Fruit fly (Drosophila melanogaster): Measurements from ENCODE around the gene Iml1.

Iml1 gene

DNA sequence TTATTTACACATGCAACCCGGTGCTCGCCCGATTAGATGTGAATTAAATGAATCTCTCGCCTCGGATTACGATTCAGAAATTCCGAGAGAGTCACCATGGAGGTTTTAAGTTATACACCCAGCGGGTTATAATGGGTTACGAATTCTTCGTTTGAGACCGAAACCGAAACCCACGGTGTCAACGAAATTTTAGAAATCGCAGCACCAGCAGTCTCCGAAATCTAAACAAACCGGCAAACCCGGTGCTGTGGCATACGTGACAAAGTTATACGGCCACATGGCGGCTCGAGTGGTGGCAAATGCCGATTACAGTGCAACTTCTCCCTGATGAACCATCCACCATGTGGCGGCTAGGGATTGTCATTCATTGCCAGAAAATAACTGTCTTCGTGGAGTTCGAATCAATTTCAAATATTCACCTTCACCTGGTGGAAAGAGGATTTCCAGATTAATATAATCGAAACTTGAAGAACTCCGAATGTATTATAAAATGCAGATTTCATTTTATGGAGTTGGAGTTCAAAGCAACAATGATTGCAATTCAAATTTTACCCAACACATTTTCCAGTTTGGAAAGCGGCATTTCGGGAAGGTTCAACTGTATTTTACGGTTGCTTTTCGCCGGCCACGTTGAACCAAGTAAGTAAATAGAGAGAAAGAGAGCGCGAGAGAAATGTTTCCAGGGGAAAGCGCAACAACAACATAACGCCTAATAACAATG, 17.9 kb downstream of the Iml1 start (continued):
- TF ChIP-seq jumu (GFP tag; optimal IDR thresholded peaks at IDR 0.05) (peak; percentile 52), CG12744 (GFP tag; optimal IDR thresholded peaks at IDR 0.05) (peak; percentile 16), crol (GFP tag; IDR thresholded peaks at IDR 0.05) (no peak), Hr78 (GFP tag; optimal IDR thresholded peaks at IDR 0.05) (no peak), psq (GFP tag; optimal IDR thresholded peaks at IDR 0.05) (peak; percentile 24), CG4282 (GFP tag; optimal IDR thresholded peaks at IDR 0.05) (no peak), CG13123 (GFP tag; optimal IDR thresholded peaks at IDR 0.05) (peak; percentile 42), CG14014 (GFP tag; IDR thresholded peaks at IDR 0.05) (peak; percentile 49; the same call in 1 of the 2 replicates), fd3F (GFP tag; optimal IDR thresholded peaks at IDR 0.05) (peak; percentile 17), Atf6 (GFP tag; IDR thresholded peaks at IDR 0.05) (0 out of 2 replicates have a peak, but pooled peaks have one; percentile 24), seq (GFP tag; IDR thresholded peaks at IDR 0.05) (0 out of 2 replicates have a peak, but pooled peaks have one; percentile 45), esg (GFP tag; conservative IDR thresholded peaks at IDR 0.05) (peak; percentile 36), CG10431 (GFP tag; optimal IDR thresholded peaks at IDR 0.05) (peak; percentile 60), Oaz (GFP tag; IDR thresholded peaks at IDR 0.05) (no peak), YL-1 (GFP tag; optimal IDR thresholded peaks at IDR 0.05) (peak; percentile 54), CG12155 (GFP tag; optimal IDR thresholded peaks at IDR 0.05) (peak; percentile 64), ato (GFP tag; IDR thresholded peaks at IDR 0.05; ENCODE audit: partially characterized antibody) (no peak), CG7786 (GFP tag; optimal IDR thresholded peaks at IDR 0.05) (peak; percentile 66), CG11398 (GFP tag; optimal IDR thresholded peaks at IDR 0.05) (peak; percentile 76), CG10543 (GFP tag; optimal IDR thresholded peaks at IDR 0.05) (peak; percentile 65), CG30020 (tag; optimal IDR thresholded peaks at IDR 0.05) (peak; percentile 57), CG2129 (GFP tag; IDR thresholded peaks at IDR 0.05; ENCODE audit: partially characterized antibody) (no peak), chif (GFP tag; optimal IDR thresholded peaks at IDR 0.05) (peak; percentile 63 to 84), CG7271 (tag; optimal IDR thresholded peaks at IDR 0.05) (no peak), toy (GFP tag; IDR thresholded peaks at IDR 0.05) (no peak), CG9727 (GFP tag; optimal IDR thresholded peaks at IDR 0.05) (peak; percentile 61), CG3847 (GFP tag; IDR thresholded peaks at IDR 0.05) (peak; percentile 11; the same call in 1 of the 2 replicates), CTCF (GFP tag; optimal IDR thresholded peaks at IDR 0.05) (peak; percentile 25), CG1647 (GFP tag; optimal IDR thresholded peaks at IDR 0.05) (no peak), BEAF-32 (GFP tag; optimal IDR thresholded peaks at IDR 0.05) (no peak), grn (GFP tag; optimal IDR thresholded peaks at IDR 0.05) (no peak), gsb (GFP tag; IDR thresholded peaks at IDR 0.05) (no peak), ci (GFP tag; IDR thresholded peaks at IDR 0.05) (peak; percentile 78; the same call in 2 of the 3 replicates), CG42726 (GFP tag; IDR thresholded peaks at IDR 0.05; ENCODE audit: partially characterized antibody) (no peak), Dfd (GFP tag; optimal IDR thresholded peaks at IDR 0.05) (no peak), cato (GFP tag; optimal IDR thresholded peaks at IDR 0.05; ENCODE audit: borderline replicate concordance) (peak; percentile 12), zfh2 (GFP tag; optimal IDR thresholded peaks at IDR 0.05) (peak; percentile 59), Aef1 (GFP tag; IDR thresholded peaks at IDR 0.05) (peak; percentile 37; the same call in 1 of the 3 replicates), Drgx (GFP tag; IDR thresholded peaks at IDR 0.05) (peak; percentile 79), CG1603 (tag; optimal IDR thresholded peaks at IDR 0.05) (peak; percentile 70), Hr39 (optimal IDR thresholded peaks at IDR 0.05) (no peak), Camta (GFP tag; optimal IDR thresholded peaks at IDR 0.05) (peak; percentile 60), pros (GFP tag; optimal IDR thresholded peaks at IDR 0.05) (peak; percentile 53), Chrac-16 (GFP tag; optimal IDR thresholded peaks at IDR 0.05) (peak; percentile 76), CG14667 (GFP tag; IDR thresholded peaks at IDR 0.05) (no peak), az2 (GFP tag; optimal IDR thresholded peaks at IDR 0.05) (peak; percentile 78), CG32532 (GFP tag; IDR thresholded peaks at IDR 0.05) (peak; percentile 56), cas (GFP tag; IDR thresholded peaks at IDR 0.05) (no peak), ERR (GFP tag; optimal IDR thresholded peaks at IDR 0.05) (no peak), CG13894 (tag; optimal IDR thresholded peaks at IDR 0.05) (no peak), CG31441 (GFP tag; IDR thresholded peaks at IDR 0.05) (peak; percentile 82)

Data from whole organism, embryonic.